Worm (Caenorhabditis elegans) whole organism, mixed stage, embryonic: ENCODE data around the gene srw-62.

Experiments
- blmp-1 ChIP-seq: fragments of 150-350 bp; optimal IDR thresholded peaks from 2 replicates; lab custom pipeline; 2014; ENCODE audit warnings: missing biosample characterization, missing genetic modification characterization
- ceh-43 ChIP-seq: fragments of 200-800 bp; sonication (Bioruptor generic); optimal IDR thresholded peaks from 2 replicates; lab custom pipeline; 2018; ENCODE audit warnings: mild to moderate bottlenecking, missing genetic modification characterization, moderate library complexity, missing compliant biosample characterization
- elt-1 ChIP-seq: sonication (generic microtip); optimal IDR thresholded peaks from 2 replicates; lab custom pipeline; 2017; ENCODE audit warnings: missing genetic modification characterization, mild to moderate bottlenecking, missing compliant biosample characterization, antibody characterized with exemption, moderate library complexity, borderline replicate concordance; ENCODE audit not compliant: insufficient read depth
- elt-3 ChIP-seq: fragments of 150-350 bp; optimal IDR thresholded peaks from 2 replicates; lab custom pipeline; 2014; ENCODE audit warnings: missing biosample characterization, missing genetic modification characterization
- ham-2 ChIP-seq: fragments of 200-800 bp; sonication (Bioruptor generic); optimal IDR thresholded peaks from 2 replicates; lab custom pipeline; 2018; ENCODE audit warnings: mild to moderate bottlenecking, missing genetic modification characterization, missing compliant biosample characterization
- mab-5 ChIP-seq: fragments of 150-350 bp; optimal IDR thresholded peaks from 2 replicates; lab custom pipeline; 2014; ENCODE audit warnings: missing biosample characterization, missing genetic modification characterization
- mls-2 ChIP-seq: sonication (generic microtip); optimal IDR thresholded peaks from 2 replicates; lab custom pipeline; 2016; ENCODE audit warnings: mild to moderate bottlenecking, missing genetic modification characterization, moderate library complexity, missing compliant biosample characterization
- nhr-28 ChIP-seq: fragments of 150-350 bp; optimal IDR thresholded peaks from 2 replicates; lab custom pipeline; 2014; ENCODE audit warnings: missing biosample characterization, missing genetic modification characterization
- zip-8 ChIP-seq: fragments of 150-350 bp; optimal IDR thresholded peaks from 2 replicates; lab custom pipeline; 2014; ENCODE audit warnings: missing biosample characterization, missing genetic modification characterization

- TF ChIP-seq blmp-1 (tag; lab: Kevin White, UChicago): no peak
- no peak for TF ChIP-seq elt-3
- TF ChIP-seq ceh-43 (GFP tag; lab: Kevin White, UChicago): no peak
- TF ChIP-seq mls-2 (tag; lab: Kevin White, UChicago): no peak
- TF ChIP-seq nhr-28 (tag; lab: Kevin White, UChicago): no peak
- no peak for TF ChIP-seq elt-1 (tag; lab: Kevin White, UChicago)
- TF ChIP-seq mab-5 (tag; lab: Kevin White, UChicago): no peak
- no peak for TF ChIP-seq ham-2 (GFP tag; lab: Kevin White, UChicago)
- TF ChIP-seq zip-8: no peak
Measured at ce11 chrII:7806054-7806453, 19.2 kb upstream of the srw-62 start.
